Fruit fly (Drosophila melanogaster) whole organism, prepupa: ENCODE results near the gene Polr2H.

Experiments used
- Blimp-1 ChIP-seq: fragments of 200-800 bp; sonication (Bioruptor generic); optimal IDR thresholded peaks from 3 replicates; lab custom pipeline; 2017; ENCODE audit warnings: missing biosample characterization, missing genetic modification characterization, mild to moderate bottlenecking, moderate library complexity, missing genetic modification reagents
- CG11902 ChIP-seq: fragments of 200-800 bp; sonication (Bioruptor generic); optimal IDR thresholded peaks from 3 replicates; lab custom pipeline; 2016; ENCODE audit warnings: missing biosample characterization, missing genetic modification characterization
- CG15336 ChIP-seq: fragments of 200-800 bp; sonication (Bioruptor generic); IDR thresholded peaks from 2 replicates; pipeline ENCODE4 v1.3.6; 2022; ENCODE audit warnings: missing biosample characterization, missing genetic modification characterization
- CG1621 ChIP-seq: fragments of 200-800 bp; sonication (Bioruptor generic); optimal IDR thresholded peaks from 3 replicates; lab custom pipeline; 2018; ENCODE audit warnings: missing biosample characterization, mild to moderate bottlenecking, missing genetic modification characterization
- CG16779 ChIP-seq: fragments of 200-800 bp; sonication (Bioruptor generic); optimal IDR thresholded peaks from 3 replicates; lab custom pipeline; 2017; ENCODE audit warnings: missing biosample characterization, mild to moderate bottlenecking, missing genetic modification characterization
- CG3032 ChIP-seq: fragments of 200-800 bp; optimal IDR thresholded peaks from 2 replicates; lab custom pipeline; 2019; ENCODE audit warnings: missing biosample characterization, mild to moderate bottlenecking, missing genetic modification characterization, moderate library complexity
- CG32006 ChIP-seq: fragments of 200-800 bp; sonication (Bioruptor generic); optimal IDR thresholded peaks from 3 replicates; lab custom pipeline; 2017; ENCODE audit warnings: missing biosample characterization, mild to moderate bottlenecking, missing genetic modification characterization
- CG6792 ChIP-seq: fragments of 200-800 bp; sonication (Bioruptor generic); optimal IDR thresholded peaks from 3 replicates; lab custom pipeline; 2016; ENCODE audit warnings: missing biosample characterization, missing genetic modification characterization
- CG7368 ChIP-seq: fragments of 200-800 bp; sonication (Bioruptor generic); optimal IDR thresholded peaks from 3 replicates; lab custom pipeline; 2016; ENCODE audit warnings: missing biosample characterization, missing genetic modification characterization
- CG8632 ChIP-seq: fragments of 200-800 bp; sonication (Bioruptor generic); optimal IDR thresholded peaks from 3 replicates; lab custom pipeline; 2016; ENCODE audit warnings: missing biosample characterization, missing genetic modification characterization
- Eip78C ChIP-seq: fragments of 200-800 bp; sonication (Bioruptor generic); peaks from one replicate; lab custom pipeline; 2016; ENCODE audit warnings: missing biosample characterization, missing genetic modification characterization
- Hr38 ChIP-seq: sonication (Bioruptor generic); optimal IDR thresholded peaks from 2 replicates; lab custom pipeline; 2016; ENCODE audit warnings: missing biosample characterization, missing genetic modification characterization
- Smox ChIP-seq: fragments of 200-800 bp; sonication (Bioruptor generic); optimal IDR thresholded peaks from 3 replicates; lab custom pipeline; 2016; ENCODE audit warnings: missing biosample characterization, missing genetic modification characterization
- Sox102F ChIP-seq: fragments of 200-800 bp; sonication (Bioruptor generic); optimal IDR thresholded peaks from 2 replicates; lab custom pipeline; 2016; ENCODE audit warnings: missing biosample characterization, mild to moderate bottlenecking, missing genetic modification characterization
- Sox14 ChIP-seq: fragments of 200-800 bp; sonication (Bioruptor generic); optimal IDR thresholded peaks from 3 replicates; lab custom pipeline; 2016; ENCODE audit warnings: missing biosample characterization, missing genetic modification characterization
- acj6 ChIP-seq: fragments of 200-800 bp; sonication (Bioruptor generic); optimal IDR thresholded peaks from 3 replicates; lab custom pipeline; 2016; ENCODE audit warnings: missing biosample characterization, missing genetic modification characterization
- esn ChIP-seq: fragments of 200-800 bp; sonication (Bioruptor generic); optimal IDR thresholded peaks from 2 replicates; lab custom pipeline; 2016; ENCODE audit warnings: missing biosample characterization, mild to moderate bottlenecking, missing genetic modification characterization, moderate library complexity
- fd59A ChIP-seq: fragments of 200-800 bp; sonication (Bioruptor generic); optimal IDR thresholded peaks from 2 replicates; lab custom pipeline; 2017; ENCODE audit warnings: missing biosample characterization, mild to moderate bottlenecking, missing genetic modification characterization, missing genetic modification reagents
- fkh ChIP-seq: fragments of 200-800 bp; sonication (Bioruptor generic); optimal IDR thresholded peaks from 3 replicates; lab custom pipeline; 2017; ENCODE audit warnings: missing biosample characterization, mild to moderate bottlenecking, missing genetic modification characterization, moderate library complexity
- lz ChIP-seq: fragments of 200-800 bp; sonication (Bioruptor generic); optimal IDR thresholded peaks from 3 replicates; lab custom pipeline; 2016; ENCODE audit warnings: missing biosample characterization, missing genetic modification characterization
- net ChIP-seq: fragments of 200-800 bp; sonication (Bioruptor generic); optimal IDR thresholded peaks from 3 replicates; lab custom pipeline; 2016; ENCODE audit warnings: missing biosample characterization, missing genetic modification characterization
- spab ChIP-seq: fragments of 200-800 bp; sonication (Bioruptor generic); optimal IDR thresholded peaks from 2 replicates; lab custom pipeline; 2017; ENCODE audit warnings: missing biosample characterization, mild to moderate bottlenecking, missing genetic modification characterization, missing genetic modification reagents
- ss ChIP-seq, 2 experiments: fragments of 200-800 bp; sonication (Bioruptor generic); optimal IDR thresholded peaks; 2 replicates in 1 of 2; 3 replicates in 1 of 2; lab custom pipeline; 2017 to 2018; ENCODE audit warnings: mild to moderate bottlenecking in 2 of 2, missing biosample characterization in 2 of 2, missing genetic modification characterization in 2 of 2, moderate library complexity in 1 of 2
- topi ChIP-seq: fragments of 200-800 bp; sonication (Bioruptor generic); optimal IDR thresholded peaks from 3 replicates; lab custom pipeline; 2016; ENCODE audit warnings: missing biosample characterization, missing genetic modification characterization

The Polr2H gene

DNA sequence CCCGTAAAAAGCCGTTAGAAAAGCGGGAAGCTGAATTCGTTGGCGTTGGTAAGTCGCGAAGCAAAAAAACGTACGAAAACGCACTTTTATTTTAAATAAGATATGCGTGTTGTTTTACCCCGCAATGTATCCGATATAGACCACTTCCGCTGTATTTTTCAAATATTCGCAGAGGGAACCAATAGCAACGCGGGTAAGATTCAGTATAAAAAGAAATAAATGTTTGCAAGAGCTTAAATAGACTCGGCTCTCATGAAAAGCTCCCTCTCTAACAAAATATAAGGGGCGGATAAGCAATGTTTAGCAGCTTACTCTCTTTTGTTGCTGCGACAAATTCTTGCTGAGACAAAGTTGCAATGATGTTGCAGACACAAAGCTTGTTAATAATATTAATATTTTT is 41.6 kb downstream of the Polr2H start, which contains the start of gene Syn1:
TSS of gene Syn1 (minus strand) at position 207 of the 400 bp plus-strand sequence.
- TF ChIP-seq CG32006 (GFP tag; lab: Kevin White, UChicago) (no peak), esn (GFP tag; lab: Kevin White, UChicago) (no peak), spab (GFP tag; lab: Kevin White, UChicago) (no peak), Sox14 (no peak), acj6 (GFP tag; lab: Kevin White, UChicago) (no peak), CG15336 (GFP tag; lab: Robert Waterston, UW) (peak; percentile 26; the same call in 1 of the 2 replicates), CG3032 (tag; lab: Kevin White, UChicago) (no peak), CG1621 (tag; lab: Kevin White, UChicago) (no peak), net (GFP tag; lab: Kevin White, UChicago) (peak; percentile 14), lz (GFP tag; lab: Kevin White, UChicago) (no peak), ss (GFP tag; optimal IDR thresholded peaks at IDR 0.05; lab: Kevin White, UChicago) (no peak), CG6792 (GFP tag; lab: Kevin White, UChicago) (no peak), Sox102F (GFP tag; lab: Kevin White, UChicago) (no peak), CG7368 (GFP tag; lab: Kevin White, UChicago) (no peak), Eip78C (no peak), topi (GFP tag; lab: Kevin White, UChicago) (no peak), fkh (GFP tag; lab: Kevin White, UChicago) (peak; percentile 48)

- TF ChIP-seq fd59A (GFP tag; lab: Kevin White, UChicago): no peak
- no peak for TF ChIP-seq CG16779 (tag; lab: Kevin White, UChicago)
- TF ChIP-seq Blimp-1 (GFP tag; lab: Kevin White, UChicago): no peak
- no peak for TF ChIP-seq Smox (GFP tag; lab: Kevin White, UChicago)
- TF ChIP-seq CG11902 (GFP tag; lab: Kevin White, UChicago): no peak
- no peak for TF ChIP-seq Hr38 (GFP tag; lab: Kevin White, UChicago)
- no peak for TF ChIP-seq CG8632 (GFP tag; lab: Kevin White, UChicago)
- no peak for TF ChIP-seq fkh (GFP tag; lab: Kevin White, UChicago)
- TF ChIP-seq esn (GFP tag; lab: Kevin White, UChicago): no peak
- TF ChIP-seq acj6 (GFP tag; lab: Kevin White, UChicago): no peak
- TF ChIP-seq CG1621 (tag; lab: Kevin White, UChicago): no peak
Measured at dm6 chr3L:21773855-21774254, 45.1 kb downstream of the Polr2H start.
